Fruit fly (Drosophila melanogaster) whole organism, larva: Measurements from ENCODE around the gene CG43077.

ENCODE experiments used
- noc ChIP-seq: fragments of 200-800 bp; sonication (Bioruptor generic); optimal IDR thresholded peaks from 3 replicates; lab custom pipeline; 2019; ENCODE audit warnings: missing biosample characterization, mild to moderate bottlenecking, missing genetic modification characterization, moderate library complexity

Gene CG43077

DNA sequence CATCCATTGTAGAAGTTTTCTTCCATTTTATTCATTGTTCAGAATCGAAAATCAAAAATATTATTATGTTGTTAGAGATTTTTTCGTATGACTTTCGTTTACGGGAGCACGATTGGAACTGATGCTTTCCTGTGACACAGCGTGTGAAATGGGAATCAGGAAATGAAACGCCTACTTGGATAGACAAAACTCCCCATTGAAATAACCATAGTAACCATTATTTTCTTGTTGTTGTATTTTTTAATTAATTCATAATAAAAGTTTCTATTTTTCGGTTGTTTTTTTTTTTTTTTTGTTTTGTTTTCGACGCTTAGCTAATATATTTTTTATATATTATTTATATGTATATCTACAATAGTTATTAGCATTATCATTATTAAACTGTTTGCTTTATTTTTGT lies at the start of gene CG43077:
TSS of gene CG43077 (minus strand) at position 101 of the 400 bp plus-strand sequence.
- no peak for TF ChIP-seq noc (tag; lab: Kevin White, UChicago)

DNA sequence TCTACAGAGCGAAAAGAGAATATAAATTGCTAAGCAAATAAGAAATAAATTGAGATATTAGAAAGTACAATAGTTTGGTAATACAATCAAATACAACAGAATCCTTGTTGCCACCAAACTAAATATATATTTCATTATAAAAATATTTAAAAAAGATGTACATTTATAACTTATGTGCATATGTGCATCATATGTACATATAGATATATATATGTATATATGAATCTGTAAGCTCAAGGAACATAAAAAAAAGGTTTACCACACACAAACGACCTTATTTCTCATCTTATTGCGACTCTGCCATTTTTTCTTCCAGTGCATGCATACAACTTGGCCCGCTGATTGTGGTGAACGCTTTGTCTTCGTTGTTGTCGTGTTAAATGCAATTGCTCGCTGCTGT lies 45.0 kb upstream of the CG43077 start:
- TF ChIP-seq noc (tag; lab: Kevin White, UChicago) = no peak

DNA sequence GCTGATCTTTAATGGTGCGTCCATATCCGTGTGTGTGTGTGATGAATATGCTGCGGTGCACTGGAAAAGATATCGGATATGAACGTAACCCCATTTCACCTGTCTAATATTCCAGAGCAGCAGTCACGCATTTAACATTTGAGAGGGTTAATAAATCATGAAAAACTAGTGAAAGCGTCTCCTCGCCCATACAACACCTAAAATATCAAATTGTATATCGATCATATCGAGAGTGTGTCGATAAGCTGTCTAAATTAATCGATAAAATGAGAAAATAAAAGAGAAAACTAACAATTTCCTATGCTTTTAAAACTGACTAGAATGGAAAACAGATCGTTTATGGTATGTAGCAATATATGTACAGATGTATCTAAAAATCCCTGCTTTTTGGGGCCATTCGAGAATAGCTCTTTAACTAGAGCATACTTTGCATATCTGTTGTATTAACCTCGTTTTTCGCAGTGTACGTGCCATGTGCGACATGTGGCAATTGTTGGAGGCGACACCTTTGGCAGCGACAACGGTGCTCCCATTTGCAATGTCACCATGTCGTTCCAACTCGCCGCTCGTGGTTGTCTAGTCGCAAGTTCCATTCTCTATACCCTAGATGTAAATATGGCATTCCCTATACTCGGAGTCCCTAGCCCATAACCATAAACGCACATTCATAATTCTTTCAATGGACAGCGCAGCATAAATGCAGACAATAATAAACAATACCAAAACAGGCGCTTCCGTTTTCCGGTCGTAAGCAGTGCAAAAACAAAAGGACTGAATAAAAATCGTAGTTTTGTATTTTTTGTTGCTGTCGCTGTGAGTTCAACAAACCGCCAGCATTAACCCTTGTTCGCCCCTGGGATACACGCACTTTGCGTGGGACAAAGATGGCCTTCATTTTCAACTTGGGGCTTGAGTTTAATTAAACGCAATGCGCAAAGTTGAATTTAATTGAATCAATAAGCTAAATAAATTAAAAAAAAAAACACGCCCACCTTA lies 43.9 kb upstream of the CG43077 start:
- TF ChIP-seq noc (tag; lab: Kevin White, UChicago) = no peak

DNA sequence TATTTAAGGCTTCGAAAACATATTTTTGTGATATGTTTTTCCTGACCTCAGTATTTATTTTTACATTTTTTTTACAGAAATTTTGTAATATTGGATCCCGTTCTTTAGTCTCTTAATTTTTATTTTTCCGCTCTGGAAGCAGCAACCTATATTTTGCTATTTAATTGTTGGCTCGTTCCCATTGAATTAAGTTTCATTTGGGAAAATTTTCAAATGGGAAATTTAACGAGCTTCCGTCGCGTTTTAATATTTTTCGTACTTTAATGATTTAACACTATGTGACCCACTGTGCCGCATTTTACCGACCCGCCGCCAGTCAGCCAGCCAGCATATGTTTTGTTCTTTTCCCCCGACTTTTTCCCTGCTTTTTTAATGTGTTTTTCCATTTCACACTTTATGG lies 43.0 kb upstream of the CG43077 start:
- TF ChIP-seq noc (tag; lab: Kevin White, UChicago) = no peak

DNA sequence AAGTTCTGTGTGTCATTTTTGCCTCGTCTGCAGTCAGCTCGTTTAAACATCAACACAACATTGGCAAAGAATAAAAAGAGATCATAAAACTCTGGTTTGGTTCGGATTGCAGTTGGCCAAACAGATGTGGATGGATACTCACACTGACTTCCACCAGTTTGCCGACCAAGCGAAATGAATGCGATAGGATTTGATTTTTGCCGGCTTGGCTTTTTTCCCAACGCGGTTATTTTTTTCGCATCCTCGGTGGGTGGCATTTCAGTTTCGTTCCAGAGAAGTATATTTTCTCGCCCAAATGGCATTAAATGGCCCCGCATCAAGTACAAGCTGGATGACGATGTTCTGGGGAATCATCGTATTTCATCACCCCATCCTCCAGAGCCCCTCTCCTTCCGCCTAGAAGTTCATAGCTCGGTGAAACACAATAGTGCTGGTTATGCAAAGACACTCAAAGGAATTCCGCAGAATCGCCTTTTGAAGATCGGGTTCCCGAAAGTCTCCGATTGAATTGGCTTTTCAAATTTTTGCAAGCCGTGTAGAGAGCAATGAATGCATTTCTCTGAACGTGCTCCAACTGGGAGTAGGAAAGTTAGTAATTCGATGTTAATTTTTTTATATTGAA lies 42.3 kb upstream of the CG43077 start:
- no peak for TF ChIP-seq noc (tag; lab: Kevin White, UChicago)

DNA sequence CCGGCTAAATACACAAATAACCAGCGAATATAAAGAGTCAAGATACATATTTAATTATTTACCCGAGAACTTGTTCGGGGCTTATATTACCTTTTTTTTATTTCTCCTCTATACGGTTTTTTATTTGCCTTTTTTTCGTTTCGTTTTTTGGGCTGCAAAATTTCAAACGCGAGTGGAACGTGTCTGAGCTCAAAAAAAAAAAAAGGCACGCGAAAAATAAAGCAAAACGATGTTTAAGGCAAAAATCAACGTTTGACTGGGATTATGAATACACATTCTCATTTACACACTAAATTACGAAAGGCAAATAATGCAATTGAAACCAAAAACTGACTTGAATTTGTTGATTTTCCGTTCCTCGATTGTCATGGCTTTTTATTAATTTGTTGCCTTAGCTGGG lies 41.4 kb upstream of the CG43077 start:
- TF ChIP-seq noc (tag; lab: Kevin White, UChicago) = peak; percentile 22

DNA sequence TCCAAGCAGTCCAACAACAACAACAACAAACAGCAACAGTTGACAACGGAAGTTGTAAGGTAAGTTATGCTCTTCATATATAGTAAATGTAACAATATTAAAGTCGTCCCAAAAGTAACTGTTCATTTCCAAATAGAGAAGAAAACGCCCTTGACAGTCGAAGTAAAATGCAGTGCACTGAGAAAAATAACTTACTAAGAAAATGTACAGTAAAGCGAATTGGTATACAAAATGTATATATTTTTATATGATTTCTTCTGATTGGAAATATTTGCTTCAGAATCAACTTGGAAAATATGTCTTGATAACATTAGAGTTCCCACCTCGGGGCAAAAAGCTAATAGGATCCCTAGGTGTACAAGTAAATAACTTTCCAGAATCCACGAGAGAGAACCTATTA lies 39.7 kb upstream of the CG43077 start:
- no peak for TF ChIP-seq noc (tag; lab: Kevin White, UChicago)

DNA sequence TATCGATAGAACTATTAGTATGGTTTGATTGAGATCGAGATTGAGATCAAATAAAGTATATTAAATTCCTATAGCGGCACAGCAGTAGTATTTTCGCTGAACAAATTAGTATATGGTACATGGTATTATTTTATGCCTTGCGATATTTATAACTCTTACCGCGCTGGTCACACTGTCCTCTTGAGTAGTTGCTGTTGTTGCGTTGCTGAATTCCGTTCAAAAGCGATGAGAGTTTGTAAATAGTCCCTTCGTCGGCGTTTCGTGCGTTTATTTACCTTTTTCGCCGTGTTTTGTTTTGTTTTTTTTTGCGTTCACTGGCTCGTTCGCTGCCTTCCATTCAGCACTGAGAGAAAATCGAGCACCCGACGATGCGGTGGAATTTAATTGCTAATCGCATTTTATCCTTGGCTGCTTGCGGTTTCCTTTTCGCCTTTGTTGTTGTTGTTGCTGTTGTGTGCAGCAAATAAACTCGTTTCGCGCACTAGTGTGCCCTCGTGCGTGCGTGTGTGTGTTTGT lies 39.1 kb upstream of the CG43077 start, which contains the start of gene CG5004:
TSS of gene CG5004 (plus strand) at position 182 of the 516 bp plus-strand sequence.
- TF ChIP-seq noc (tag; lab: Kevin White, UChicago) = no peak

DNA sequence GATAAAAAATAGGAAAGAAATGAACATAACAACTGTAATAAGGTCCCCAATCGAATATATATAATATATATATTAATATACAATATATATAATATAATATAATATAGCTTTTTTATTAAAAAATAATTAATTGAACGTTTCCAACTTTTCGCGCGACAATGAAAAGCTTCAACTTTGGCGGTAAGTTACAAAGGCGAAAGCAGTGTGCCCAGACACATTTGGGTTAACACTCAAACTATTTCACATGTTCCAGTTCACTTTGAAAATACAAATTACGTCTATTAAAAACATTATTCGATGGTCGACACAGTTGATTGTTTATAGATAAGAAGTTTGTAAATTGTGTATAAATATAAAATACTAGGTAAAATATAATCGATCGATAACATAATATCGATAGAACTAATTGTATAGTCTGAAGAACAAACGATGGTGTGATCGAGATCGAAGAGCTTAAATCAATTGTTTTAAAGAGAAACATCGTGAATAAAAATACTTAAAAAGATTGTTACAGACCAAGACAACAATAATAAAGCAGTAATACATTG lies 37.9 kb upstream of the CG43077 start:
- no peak for TF ChIP-seq noc (tag; lab: Kevin White, UChicago)

DNA sequence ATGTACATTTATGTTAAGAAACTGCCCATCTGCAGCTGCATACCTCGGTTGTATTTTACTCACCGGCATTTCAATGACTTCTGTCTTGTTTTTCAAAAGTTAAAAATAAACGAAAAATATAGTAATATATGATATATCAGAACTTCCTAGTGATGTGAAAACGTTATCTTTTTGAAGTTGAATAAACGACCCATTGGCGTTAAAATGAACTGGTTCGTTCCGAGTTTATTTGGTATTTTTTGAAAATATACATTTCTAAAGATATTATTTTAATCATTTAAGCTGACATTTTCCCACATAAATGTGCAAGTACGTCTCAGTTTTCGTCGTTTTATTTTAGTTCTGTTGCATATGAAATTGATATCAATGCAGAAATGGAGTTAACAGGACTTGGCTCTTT lies 37.4 kb upstream of the CG43077 start, which contains the start of gene Arpc3B:
TSS of gene Arpc3B (minus strand) at position 146 of the 400 bp plus-strand sequence.
- no peak for TF ChIP-seq noc (tag; lab: Kevin White, UChicago)

DNA sequence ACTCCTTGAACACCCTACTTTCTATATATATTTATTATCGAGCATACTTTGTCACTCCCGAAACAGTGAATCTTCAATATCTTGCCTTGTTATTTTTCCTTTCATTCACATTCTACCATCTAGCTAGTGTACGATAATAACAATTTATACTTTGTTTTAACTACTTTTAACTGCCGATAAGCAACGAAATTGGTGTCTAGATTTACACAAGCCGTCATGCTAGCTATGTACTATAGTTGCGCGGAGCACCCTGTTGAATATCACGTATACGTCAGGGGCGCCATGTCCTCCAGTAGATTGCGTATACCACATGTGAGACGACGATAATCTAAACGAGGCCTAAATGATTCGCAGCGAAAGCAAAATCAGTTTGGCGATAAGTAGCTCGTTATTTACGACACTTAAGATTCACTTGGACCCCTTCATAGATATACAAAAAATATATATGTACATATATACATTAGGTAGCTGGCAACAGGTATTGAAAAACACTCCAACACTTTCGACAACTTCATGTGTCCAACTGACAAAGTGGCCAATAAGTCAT lies 25.6 kb upstream of the CG43077 start:
- peak; percentile 64 for TF ChIP-seq noc (tag; lab: Kevin White, UChicago)

DNA sequence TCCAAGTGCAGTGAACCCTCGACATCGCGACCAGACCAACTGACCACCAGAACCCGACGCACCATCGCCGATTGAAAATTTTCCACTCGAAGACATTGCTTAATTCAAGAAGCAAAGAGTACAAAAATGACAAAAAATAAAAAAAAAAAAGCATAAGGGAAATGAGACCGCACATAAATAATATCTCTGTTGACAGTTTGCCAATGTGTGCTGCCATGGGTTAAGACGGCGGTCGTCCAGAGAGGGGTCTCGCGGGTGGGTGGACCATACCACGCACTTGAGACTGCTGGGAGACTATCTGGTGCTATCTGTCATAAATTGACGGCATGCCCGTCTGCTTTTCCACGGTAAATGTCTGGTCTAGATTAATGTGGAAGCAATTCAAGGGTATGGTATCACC lies 25.1 kb upstream of the CG43077 start:
- no peak for TF ChIP-seq noc (tag; lab: Kevin White, UChicago)

DNA sequence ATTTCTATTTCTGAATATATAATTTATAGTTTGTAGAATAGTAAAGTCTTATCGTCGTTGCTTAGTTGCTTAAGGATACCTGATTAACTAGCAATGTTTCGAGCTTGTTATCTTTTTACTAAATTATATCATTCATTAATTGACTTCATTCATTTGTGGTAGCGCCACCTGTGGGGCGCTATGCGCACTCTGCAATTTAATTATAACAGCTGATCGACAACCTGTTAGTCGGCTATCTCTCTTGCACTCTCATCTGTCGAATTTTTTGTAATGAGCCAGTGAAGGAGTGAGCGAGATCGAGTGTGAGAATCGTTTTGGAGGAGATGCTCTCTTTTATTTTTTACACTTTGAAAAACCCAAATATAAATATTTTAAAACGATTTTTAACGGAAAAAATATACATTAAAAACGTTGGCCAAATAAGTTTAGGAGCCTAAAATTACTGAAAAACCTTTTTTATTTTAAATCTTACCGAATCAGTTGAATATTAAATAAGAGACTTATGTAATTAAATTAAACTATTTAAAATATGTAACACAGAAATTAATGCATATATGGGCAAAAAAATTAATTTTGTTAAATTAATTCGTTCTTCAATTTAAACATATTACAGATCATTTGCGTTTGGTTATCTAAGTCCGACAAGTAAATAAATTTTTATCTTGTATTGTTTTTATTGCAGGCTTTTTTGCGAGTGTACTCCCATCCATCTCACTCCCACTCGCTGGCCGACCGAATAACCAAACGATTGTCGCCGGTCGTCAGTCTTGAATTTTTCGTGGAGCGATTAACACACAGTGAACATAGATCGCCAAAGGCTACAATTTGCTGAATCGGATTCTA lies 23.0 kb upstream of the CG43077 start, which contains the start of the genes CG16700 and CG4991:
TSS of gene CG16700 (plus strand) at position 793 of the 843 bp plus-strand sequence.
TSS of gene CG4991 (plus strand) at position 793 of the 843 bp plus-strand sequence.
- TF ChIP-seq noc (tag; lab: Kevin White, UChicago) = peak; percentile 89

DNA sequence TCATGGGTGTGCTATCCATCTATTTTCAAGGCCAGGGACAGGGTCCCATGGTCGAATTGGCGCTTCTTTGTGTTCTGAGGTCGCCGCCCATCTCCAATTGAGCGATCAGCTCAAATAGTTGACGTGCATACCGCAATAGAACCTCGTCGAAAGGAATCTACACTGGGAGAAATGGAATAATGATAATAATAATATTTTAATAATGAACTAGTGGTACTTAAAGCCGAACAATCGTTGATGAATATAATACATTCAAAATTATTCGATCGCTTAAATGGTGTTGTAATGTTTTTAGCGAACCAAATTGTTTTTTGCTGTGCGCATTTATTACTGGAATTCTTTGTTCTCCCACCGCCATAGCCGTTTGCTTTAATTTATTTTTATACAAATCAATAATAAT lies 22.3 kb upstream of the CG43077 start:
- no peak for TF ChIP-seq noc (tag; lab: Kevin White, UChicago)
